Worm (Caenorhabditis elegans) whole organism, L4 larva: Measurements from ENCODE around the gene col-17.

Source experiments
- F10B5.3 ChIP-seq: sonication (generic microtip); optimal IDR thresholded peaks from 2 replicates; lab custom pipeline; 2016; ENCODE audit warnings: mild to moderate bottlenecking, missing genetic modification characterization, missing compliant biosample characterization
- F44E2.7 ChIP-seq: fragments of 200-800 bp; sonication (Bioruptor generic); IDR thresholded peaks from 2 replicates; pipeline ENCODE4 v2.1.2; 2022; ENCODE audit warnings: missing genetic modification characterization, missing compliant biosample characterization
- Y48G9A.11 ChIP-seq: fragments of 200-800 bp; sonication (Bioruptor generic); IDR thresholded peaks from 2 replicates; pipeline ENCODE4 v1.3.6; 2022; ENCODE audit warnings: missing genetic modification reagents, missing genetic modification characterization, missing compliant biosample characterization
- Y75B8A.6 ChIP-seq: fragments of 200-800 bp; sonication (Bioruptor generic); IDR thresholded peaks from 2 replicates; pipeline ENCODE4 v1.3.6; 2022; ENCODE audit warnings: missing genetic modification reagents, missing genetic modification characterization, missing compliant biosample characterization
- ZK546.5 ChIP-seq, 2 experiments: sonication (generic microtip); optimal IDR thresholded peaks; 2 replicates each; lab custom pipeline; 2017; ENCODE audit warnings: missing biosample characterization in 2 of 2, missing genetic modification characterization in 2 of 2
- aha-1 ChIP-seq: fragments of 150-350 bp; peaks from one replicate; lab custom pipeline; 2014; ENCODE audit warnings: missing biosample characterization, missing genetic modification characterization
- aly-2 ChIP-seq: sonication (generic microtip); optimal IDR thresholded peaks from 2 replicates; lab custom pipeline; 2018; ENCODE audit warnings: missing biosample characterization, missing genetic modification characterization
- ama-1 ChIP-seq: fragments of 150-350 bp; optimal IDR thresholded peaks from 2 replicates; lab custom pipeline; 2014; ENCODE audit warnings: inconsistent platforms, mixed read lengths
- ceh-82 ChIP-seq: sonication (generic microtip); optimal IDR thresholded peaks from 2 replicates; lab custom pipeline; 2017; ENCODE audit warnings: missing biosample characterization, missing genetic modification characterization
- cey-2 ChIP-seq: sonication (generic microtip); optimal IDR thresholded peaks from 3 replicates; lab custom pipeline; 2017; ENCODE audit warnings: missing genetic modification characterization, mild to moderate bottlenecking, missing compliant biosample characterization, antibody characterized with exemption, borderline replicate concordance; ENCODE audit not compliant: insufficient read depth
- ctbp-1 ChIP-seq: fragments of 200-800 bp; sonication (Bioruptor generic); IDR thresholded peaks from 2 replicates; pipeline ENCODE4 v1.3.6; 2022; ENCODE audit warnings: missing genetic modification reagents, missing genetic modification characterization, missing compliant biosample characterization
- daf-16 ChIP-seq, 3 experiments: sonication (generic microtip); optimal IDR thresholded peaks; 2 replicates each; lab custom pipeline; 2016 to 2017; ENCODE audit warnings: missing genetic modification characterization in 3 of 3, missing genetic modification reagents in 3 of 3, mild to moderate bottlenecking in 2 of 3, missing compliant biosample characterization in 2 of 3, missing biosample characterization in 1 of 3, moderate library complexity in 1 of 3
- daf-8 ChIP-seq: fragments of 200-800 bp; sonication (Bioruptor generic); IDR thresholded peaks from 2 replicates; pipeline ENCODE4 v1.3.6; 2022; ENCODE audit warnings: missing genetic modification characterization, missing compliant biosample characterization
- dmd-6 ChIP-seq: fragments of 200-800 bp; sonication (Bioruptor generic); IDR thresholded peaks from 2 replicates; pipeline ENCODE4 v1.3.6; 2022; ENCODE audit warnings: missing genetic modification reagents, missing genetic modification characterization, missing compliant biosample characterization
- dmd-9 ChIP-seq: fragments of 200-800 bp; sonication (Bioruptor generic); IDR thresholded peaks from 2 replicates; pipeline ENCODE4 v1.3.6; 2022; ENCODE audit warnings: missing genetic modification reagents, missing genetic modification characterization, missing compliant biosample characterization
- dve-1 ChIP-seq: sonication (generic microtip); optimal IDR thresholded peaks from 2 replicates; lab custom pipeline; 2017; ENCODE audit warnings: antibody characterized with exemption, mild to moderate bottlenecking, missing genetic modification characterization, missing compliant biosample characterization; ENCODE audit not compliant: insufficient read depth
- hlh-11 ChIP-seq: fragments of 200-800 bp; sonication (Bioruptor generic); optimal IDR thresholded peaks from 2 replicates; lab custom pipeline; 2018; ENCODE audit warnings: mild to moderate bottlenecking, missing genetic modification characterization, missing compliant biosample characterization
- hmg-1.1 ChIP-seq: fragments of 200-800 bp; sonication (Bioruptor generic); IDR thresholded peaks from 2 replicates; pipeline ENCODE4 v1.3.6; 2022; ENCODE audit warnings: missing genetic modification reagents, missing genetic modification characterization, missing compliant biosample characterization
- lim-7 ChIP-seq: fragments of 200-800 bp; sonication (Bioruptor generic); IDR thresholded peaks from 2 replicates; pipeline ENCODE4 v1.3.6; 2022; ENCODE audit warnings: missing genetic modification characterization, missing compliant biosample characterization
- lin-1 ChIP-seq: fragments of 200-800 bp; sonication (Bioruptor generic); IDR thresholded peaks from 2 replicates; pipeline ENCODE4 v1.3.6; 2022; ENCODE audit warnings: missing genetic modification reagents, missing genetic modification characterization, missing compliant biosample characterization
- lin-15B ChIP-seq: fragments of 150-350 bp; sonication (generic microtip); optimal IDR thresholded peaks from 3 replicates; lab custom pipeline; 2014; ENCODE audit warnings: missing biosample characterization, missing genetic modification characterization
- lin-29 ChIP-seq: fragments of 200-800 bp; sonication (Bioruptor generic); IDR thresholded peaks from 2 replicates; pipeline ENCODE4 v1.3.6; 2022; ENCODE audit warnings: missing genetic modification reagents, missing genetic modification characterization, missing compliant biosample characterization
- madf-9 ChIP-seq: fragments of 200-800 bp; sonication (Bioruptor generic); conservative IDR thresholded peaks from 2 replicates; pipeline ENCODE4 v1.3.6; 2022; ENCODE audit warnings: missing genetic modification reagents, missing genetic modification characterization, missing compliant biosample characterization
- mdt-29 ChIP-seq: fragments of 200-800 bp; sonication (Bioruptor generic); IDR thresholded peaks from 2 replicates; pipeline ENCODE4 v1.3.6; 2022; ENCODE audit warnings: missing genetic modification reagents, missing genetic modification characterization, missing compliant biosample characterization
- mep-1 ChIP-seq: fragments of 150-350 bp; sonication (generic microtip); optimal IDR thresholded peaks from 3 replicates; lab custom pipeline; 2014; ENCODE audit warnings: missing biosample characterization, missing genetic modification characterization
- mes-2 ChIP-seq: sonication (generic microtip); optimal IDR thresholded peaks from 2 replicates; lab custom pipeline; 2016; ENCODE audit warnings: missing genotype, mild to moderate bottlenecking, missing genetic modification characterization, missing compliant biosample characterization; ENCODE audit not compliant: poor library complexity, severe bottlenecking
- mxl-2 ChIP-seq: fragments of 200-800 bp; sonication (Bioruptor generic); conservative IDR thresholded peaks from 2 replicates; pipeline ENCODE4 v1.3.6; 2022; ENCODE audit warnings: missing genetic modification reagents, missing genetic modification characterization, missing compliant biosample characterization
- nhr-102 ChIP-seq: sonication (generic microtip); optimal IDR thresholded peaks from 2 replicates; lab custom pipeline; 2016; ENCODE audit warnings: mild to moderate bottlenecking, missing genetic modification characterization, moderate library complexity, missing compliant biosample characterization
- nhr-11 ChIP-seq: fragments of 150-350 bp; optimal IDR thresholded peaks from 2 replicates; lab custom pipeline; 2014; ENCODE audit warnings: missing biosample characterization, missing genetic modification characterization
- nhr-28 ChIP-seq: fragments of 150-350 bp; optimal IDR thresholded peaks from 2 replicates; lab custom pipeline; 2014; ENCODE audit warnings: missing biosample characterization, missing genetic modification characterization
- nhr-48 ChIP-seq: sonication (generic microtip); optimal IDR thresholded peaks from 2 replicates; lab custom pipeline; 2016; ENCODE audit warnings: mild to moderate bottlenecking, missing genetic modification characterization, missing compliant biosample characterization
- nhr-6 ChIP-seq: fragments of 150-350 bp; optimal IDR thresholded peaks from 2 replicates; lab custom pipeline; 2014; ENCODE audit warnings: missing biosample characterization, missing genetic modification characterization
- php-3 ChIP-seq: fragments of 200-800 bp; sonication (Bioruptor generic); IDR thresholded peaks from 2 replicates; pipeline ENCODE4 v1.3.6; 2022; ENCODE audit warnings: missing genetic modification reagents, missing genetic modification characterization, missing compliant biosample characterization
- pqm-1 ChIP-seq: sonication (generic microtip); optimal IDR thresholded peaks from 2 replicates; lab custom pipeline; 2017; ENCODE audit warnings: missing biosample characterization, missing genetic modification characterization
- rbr-2 ChIP-seq: sonication (generic microtip); optimal IDR thresholded peaks from 2 replicates; lab custom pipeline; 2016; ENCODE audit warnings: missing genotype, missing genetic modification characterization, missing compliant biosample characterization
- sdz-12 ChIP-seq: fragments of 200-800 bp; sonication (Bioruptor generic); optimal IDR thresholded peaks from 2 replicates; lab custom pipeline; 2018; ENCODE audit warnings: mild to moderate bottlenecking, missing genetic modification characterization, missing compliant biosample characterization
- skn-1 ChIP-seq: fragments of 150-350 bp; optimal IDR thresholded peaks from 2 replicates; lab custom pipeline; 2014; ENCODE audit warnings: missing biosample characterization, missing genetic modification characterization
- snpc-1.2 ChIP-seq: fragments of 200-800 bp; sonication (Bioruptor generic); IDR thresholded peaks from 2 replicates; pipeline ENCODE4 v1.3.6; 2022; ENCODE audit warnings: missing genetic modification reagents, missing genetic modification characterization, missing compliant biosample characterization
- tag-97 ChIP-seq: fragments of 200-800 bp; sonication (Bioruptor generic); IDR thresholded peaks from 2 replicates; pipeline ENCODE4 v1.3.6; 2022; ENCODE audit warnings: missing genetic modification characterization, missing compliant biosample characterization
- tra-1 ChIP-seq: fragments of 200-800 bp; sonication (Bioruptor generic); IDR thresholded peaks from 2 replicates; pipeline ENCODE4 v1.3.6; 2022; ENCODE audit warnings: missing genetic modification reagents, missing genetic modification characterization, missing compliant biosample characterization
- unc-39 ChIP-seq: sonication (generic microtip); optimal IDR thresholded peaks from 2 replicates; lab custom pipeline; 2017; ENCODE audit warnings: missing biosample characterization, missing genetic modification characterization
- zag-1 ChIP-seq: fragments of 150-350 bp; optimal IDR thresholded peaks from 2 replicates; lab custom pipeline; 2014; ENCODE audit warnings: missing biosample characterization, missing genetic modification characterization
- zip-11 ChIP-seq: fragments of 200-800 bp; sonication (Bioruptor generic); IDR thresholded peaks from 2 replicates; pipeline ENCODE4 v1.3.6; 2022; ENCODE audit warnings: missing genetic modification characterization, missing compliant biosample characterization

Gene col-17

DNA sequence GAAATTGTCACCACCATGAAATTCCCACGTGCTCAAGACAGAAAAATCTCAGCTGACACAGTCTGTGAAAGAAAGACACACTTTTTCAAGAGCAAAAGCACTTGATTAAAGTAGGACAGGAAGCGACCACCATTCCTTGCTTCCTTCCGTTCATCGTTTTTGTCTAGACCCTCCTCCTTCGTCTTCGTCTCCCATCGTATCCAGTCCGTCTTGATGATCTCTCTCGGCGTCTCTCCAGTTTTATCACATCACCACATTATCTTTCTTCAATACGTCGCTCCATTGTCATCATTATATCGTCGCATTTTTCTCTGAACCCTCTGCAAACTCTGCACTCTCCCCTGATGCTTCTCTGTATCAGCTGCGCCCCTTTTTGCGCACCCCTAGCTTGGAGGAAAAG, 40.8 kb upstream of the col-17 start (continued):
- TF ChIP-seq skn-1 (tag; lab: Kevin White, UChicago), result no peak
- TF ChIP-seq ctbp-1 (GFP tag; lab: Robert Waterston, UW), result 0 out of 2 replicates have a peak, but pooled peaks have one; percentile 48
- no peak for TF ChIP-seq sdz-12 (GFP tag; lab: Kevin White, UChicago)

DNA sequence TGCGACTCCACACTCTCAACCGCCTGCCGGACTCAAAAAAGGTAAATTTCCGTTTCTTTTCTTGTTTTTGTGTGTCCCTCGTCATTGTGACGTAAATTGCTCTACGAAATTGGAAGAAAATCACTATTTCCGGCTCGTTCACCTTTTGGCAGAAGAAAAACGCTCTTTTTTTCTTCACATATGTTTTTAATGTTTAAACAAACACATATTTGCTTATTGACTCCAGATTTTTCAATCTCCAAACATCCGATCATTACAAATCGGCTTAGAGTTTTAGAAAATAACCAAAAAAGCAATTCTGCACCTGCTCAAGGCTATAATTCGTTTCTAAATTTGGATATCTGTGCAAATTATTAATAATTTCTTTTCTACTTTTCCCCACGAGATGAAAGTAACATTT, 38.5 kb upstream of the col-17 start:
- TF ChIP-seq skn-1 (tag; lab: Kevin White, UChicago), result no peak
- no peak for TF ChIP-seq nhr-102
- 0 out of 2 replicates have a peak, but pooled peaks have one; percentile 13 for TF ChIP-seq Y75B8A.6 (GFP tag; lab: Robert Waterston, UW)
- no peak for TF ChIP-seq nhr-28 (tag; lab: Kevin White, UChicago)

DNA sequence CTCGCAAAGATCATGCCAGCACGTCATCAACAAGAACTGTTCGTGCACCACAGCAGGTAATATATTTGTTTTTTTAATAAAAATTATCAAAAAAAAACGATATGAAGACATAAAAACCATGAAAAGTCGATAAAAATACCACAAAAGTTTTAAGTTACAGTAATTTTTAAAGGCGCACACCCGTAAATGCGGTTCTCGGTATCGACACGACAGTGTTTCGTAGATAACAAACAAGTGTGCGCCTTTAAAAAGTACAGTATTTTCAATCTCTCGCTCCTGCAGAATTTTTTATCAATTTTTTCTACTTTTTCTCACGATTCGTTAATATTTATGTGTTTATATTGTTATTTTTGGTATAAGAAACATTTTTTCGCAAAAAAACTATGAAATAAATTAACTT, 38.0 kb upstream of the col-17 start:
- no peak for TF ChIP-seq sdz-12 (GFP tag; lab: Kevin White, UChicago)
- TF ChIP-seq snpc-1.2 (GFP tag; lab: Robert Waterston, UW), result 0 out of 2 replicates have a peak, but pooled peaks have one; percentile 36

DNA sequence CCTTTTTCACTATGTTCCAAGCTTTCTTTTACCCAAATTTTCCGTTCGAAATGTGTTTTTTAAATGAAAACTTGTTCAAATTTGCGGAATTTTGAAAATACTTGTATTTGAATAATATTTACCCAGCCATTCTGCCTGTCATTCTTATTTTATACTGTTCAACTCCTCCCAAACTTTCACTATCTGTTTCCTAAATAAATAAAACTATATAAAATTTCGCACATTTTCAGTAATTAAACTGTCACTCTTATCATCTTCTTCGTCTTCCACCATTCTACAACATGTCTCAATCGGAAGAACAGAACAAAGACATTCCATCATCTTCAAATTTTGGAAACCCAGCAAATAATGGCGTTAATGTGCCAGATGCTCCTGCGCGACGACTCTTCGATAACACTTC, 37.4 kb upstream of the col-17 start, which contains the start of gene btbd-10:
Gene btbd-10, plus strand, starts transcription at position 231 of the 400 bp plus-strand sequence.
- no peak for TF ChIP-seq mes-2 (tag; lab: Kevin White, UChicago)
- no peak for TF ChIP-seq tag-97 (GFP tag; lab: Robert Waterston, UW)
- TF ChIP-seq daf-16 (GFP tag; optimal IDR thresholded peaks at IDR 0.05; lab: Kevin White, UChicago), result no peak
- peak; percentile 62 for TF ChIP-seq daf-16 (tag; optimal IDR thresholded peaks at IDR 0.05; lab: Kevin White, UChicago)
- peak; percentile 28; the same call in 1 of the 2 replicates for TF ChIP-seq dmd-6 (GFP tag; lab: Robert Waterston, UW)
- no peak for TF ChIP-seq madf-9 (GFP tag; lab: Robert Waterston, UW)
- peak; percentile 5 for TF ChIP-seq dve-1
- TF ChIP-seq mep-1 (tag; lab: Kevin White, UChicago), result no peak
- TF ChIP-seq lin-1, result 0 out of 2 replicates have a peak, but pooled peaks have one; percentile 14
- TF ChIP-seq nhr-28 (tag; lab: Kevin White, UChicago), result peak; percentile 38
- TF ChIP-seq unc-39 (tag; lab: Kevin White, UChicago), result no peak
- TF ChIP-seq pqm-1, result peak; percentile 28
- no peak for TF ChIP-seq tra-1
- TF ChIP-seq aha-1 (tag; lab: Kevin White, UChicago), result peak; percentile 44
- peak; percentile 5 for TF ChIP-seq hlh-11 (tag; lab: Kevin White, UChicago)
- peak; percentile 81 for TF ChIP-seq php-3 (GFP tag; lab: Robert Waterston, UW)
- TF ChIP-seq lim-7 (GFP tag; lab: Robert Waterston, UW), result no peak
- no peak for TF ChIP-seq ZK546.5 (tag; optimal IDR thresholded peaks at IDR 0.05; lab: Kevin White, UChicago)

DNA sequence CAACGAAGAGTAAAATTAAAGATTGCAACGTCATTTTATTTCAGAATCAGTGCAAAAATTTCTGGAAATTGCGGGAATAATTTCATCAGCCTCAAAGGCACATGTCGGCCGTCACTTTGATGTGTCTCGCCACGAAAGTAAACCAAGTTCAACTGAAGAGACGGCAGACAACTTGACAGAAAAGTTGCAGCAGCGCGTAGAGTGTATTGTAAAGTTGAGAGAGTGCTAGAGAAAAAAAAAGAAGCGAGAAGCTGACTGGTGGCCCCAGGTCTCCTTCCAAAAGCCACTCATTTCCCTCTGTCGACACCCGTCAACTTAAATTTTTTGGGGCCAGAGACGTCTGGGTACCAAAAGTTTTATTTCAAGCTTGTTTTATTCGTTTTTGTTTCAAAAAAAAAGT, 36.9 kb upstream of the col-17 start:
- TF ChIP-seq tag-97 (GFP tag; lab: Robert Waterston, UW), result no peak
- peak; percentile 71 for TF ChIP-seq nhr-11 (tag; lab: Kevin White, UChicago)
- TF ChIP-seq nhr-48, result peak; percentile 13
- TF ChIP-seq daf-8, result no peak
- no peak for TF ChIP-seq F44E2.7 (GFP tag; lab: Robert Waterston, UW)
- no peak for TF ChIP-seq aha-1 (tag; lab: Kevin White, UChicago)
- peak; percentile 50 for TF ChIP-seq ama-1 (lab: Kevin White, UChicago)
- no peak for TF ChIP-seq lin-1
- TF ChIP-seq mdt-29, result peak; percentile 58; the same call in 1 of the 2 replicates
- TF ChIP-seq rbr-2 (tag; lab: Kevin White, UChicago), result peak; percentile 64
- no peak for TF ChIP-seq sdz-12 (GFP tag; lab: Kevin White, UChicago)
- no peak for TF ChIP-seq F10B5.3
- TF ChIP-seq ceh-82 (tag; lab: Kevin White, UChicago), result no peak
- TF ChIP-seq snpc-1.2 (GFP tag; lab: Robert Waterston, UW), result no peak
- no peak for TF ChIP-seq aly-2 (tag; lab: Kevin White, UChicago)
- no peak for TF ChIP-seq lim-7 (GFP tag; lab: Robert Waterston, UW)
- TF ChIP-seq zag-1 (tag; lab: Kevin White, UChicago), result no peak
- TF ChIP-seq lin-29 (GFP tag; lab: Robert Waterston, UW), result no peak
- no peak for TF ChIP-seq pqm-1
- TF ChIP-seq hmg-1.1 (GFP tag; lab: Robert Waterston, UW), result peak; percentile 79
- no peak for TF ChIP-seq dmd-9 (GFP tag; lab: Robert Waterston, UW)
- TF ChIP-seq cey-2 (tag; lab: Kevin White, UChicago), result no peak
- peak; percentile 41 for TF ChIP-seq nhr-6 (tag; lab: Kevin White, UChicago)
- TF ChIP-seq mxl-2 (GFP tag; lab: Robert Waterston, UW), result no peak
- TF ChIP-seq zip-11 (GFP tag; lab: Robert Waterston, UW), result no peak
- no peak for TF ChIP-seq Y48G9A.11
- no peak for TF ChIP-seq lin-15B (tag; lab: Kevin White, UChicago)
